Worm (Caenorhabditis elegans): ENCODE results near the gene col-97.

- TF ChIP-seq M03D4.4 (tag; optimal IDR thresholded peaks at IDR 0.05) (no peak), hlh-1 (tag; optimal IDR thresholded peaks at IDR 0.05) (no peak), unc-120 (tag; optimal IDR thresholded peaks at IDR 0.05; ENCODE audit: poor library complexity, severe bottlenecking) (no peak), unc-62 (GFP tag; optimal IDR thresholded peaks at IDR 0.05) (no peak), snpc-4 (tag; optimal IDR thresholded peaks at IDR 0.05) (no peak), nhr-12 (tag; optimal IDR thresholded peaks at IDR 0.05) (no peak), lin-13 (tag; optimal IDR thresholded peaks at IDR 0.05) (no peak)
These were observed 22.3 kb upstream of the col-97 start for ce11 chrIII:13015754-13016317.

Measured in whole organism, mixed stage, embryonic.